Fruit fly (Drosophila melanogaster): Measurements from ENCODE around the gene CG42450.

DNA sequence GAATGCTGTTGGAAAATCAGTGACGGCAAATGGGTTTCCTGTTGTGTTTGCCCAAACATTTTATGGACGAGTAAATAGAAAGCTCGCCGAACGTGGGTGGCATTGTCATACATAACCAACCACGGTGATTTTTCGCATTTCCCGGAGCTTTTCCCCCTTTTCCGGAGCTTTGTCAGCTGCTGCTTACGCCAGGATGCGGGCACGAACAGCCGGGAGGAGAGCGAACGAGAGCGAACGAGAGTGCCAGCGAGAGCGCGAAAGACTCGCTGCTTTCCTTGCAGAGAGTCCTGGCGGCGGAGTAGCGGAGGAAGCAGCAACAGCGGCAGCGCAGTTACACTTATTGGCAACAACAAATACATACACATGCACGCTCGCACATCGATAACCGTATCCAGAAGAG lies 6.7 kb upstream of the CG42450 start, which contains the start of gene CG7058:
- no peak for TF ChIP-seq Dref (GFP tag; IDR thresholded peaks at IDR 0.05)
- TF ChIP-seq Eip74EF (GFP tag; optimal IDR thresholded peaks at IDR 0.05), result no peak
- TF ChIP-seq Dek (tag; optimal IDR thresholded peaks at IDR 0.05), result no peak
- no peak for TF ChIP-seq so (GFP tag; IDR thresholded peaks at IDR 0.05)
- TF ChIP-seq CG14710 (tag; optimal IDR thresholded peaks at IDR 0.05), result no peak
- TF ChIP-seq pzg (GFP tag; optimal IDR thresholded peaks at IDR 0.05), result peak; percentile 8
- TF ChIP-seq CG8478 (optimal IDR thresholded peaks at IDR 0.05), result no peak
- no peak for TF ChIP-seq CG14050 (GFP tag; IDR thresholded peaks at IDR 0.05)
- no peak for TF ChIP-seq Xrp1 (GFP tag; IDR thresholded peaks at IDR 0.05)
- no peak for TF ChIP-seq Doc3 (GFP tag; IDR thresholded peaks at IDR 0.05; ENCODE audit: partially characterized antibody)
- TF ChIP-seq twi (tag; optimal IDR thresholded peaks at IDR 0.05), result no peak
- TF ChIP-seq Antp (GFP tag; optimal IDR thresholded peaks at IDR 0.05), result no peak
